Worm (Caenorhabditis elegans) whole organism, L3 larva: ENCODE results near the gene attf-4.

ENCODE experiments used
- aly-2 ChIP-seq: fragments of 150-350 bp; optimal IDR thresholded peaks from 2 replicates; lab custom pipeline; 2014; ENCODE audit warnings: missing biosample characterization, missing genetic modification characterization
- ceh-82 ChIP-seq: fragments of 150-350 bp; optimal IDR thresholded peaks from 2 replicates; lab custom pipeline; 2014; ENCODE audit warnings: missing biosample characterization, missing genetic modification characterization
- fos-1 ChIP-seq: fragments of 150-350 bp; optimal IDR thresholded peaks from 2 replicates; lab custom pipeline; 2014; ENCODE audit warnings: missing biosample characterization, missing genetic modification characterization
- lin-15B ChIP-seq: fragments of 150-350 bp; optimal IDR thresholded peaks from 2 replicates; lab custom pipeline; 2014; ENCODE audit warnings: missing biosample characterization, missing genetic modification characterization
- nhr-12 ChIP-seq: fragments of 150-350 bp; optimal IDR thresholded peaks from 2 replicates; lab custom pipeline; 2014; ENCODE audit warnings: missing biosample characterization, missing genetic modification characterization
- nhr-237 ChIP-seq: fragments of 150-350 bp; optimal IDR thresholded peaks from 2 replicates; lab custom pipeline; 2014; ENCODE audit warnings: missing biosample characterization, missing genetic modification characterization
- nhr-67 ChIP-seq: fragments of 150-350 bp; optimal IDR thresholded peaks from 2 replicates; lab custom pipeline; 2014; ENCODE audit warnings: missing biosample characterization, missing genetic modification characterization
- nhr-77 ChIP-seq: fragments of 150-350 bp; optimal IDR thresholded peaks from 2 replicates; lab custom pipeline; 2014; ENCODE audit warnings: missing biosample characterization, missing genetic modification characterization
- unc-39 ChIP-seq: sonication (generic microtip); optimal IDR thresholded peaks from 4 replicates; lab custom pipeline; 2017; ENCODE audit warnings: missing biosample characterization, missing genetic modification characterization
- unc-62 ChIP-seq: fragments of 150-350 bp; sonication (generic microtip); optimal IDR thresholded peaks from 4 replicates; lab custom pipeline; 2014; ENCODE audit warnings: missing biosample characterization, missing genetic modification reagents, missing genetic modification characterization
- ztf-11 ChIP-seq: fragments of 150-350 bp; optimal IDR thresholded peaks from 2 replicates; lab custom pipeline; 2014; ENCODE audit warnings: missing biosample characterization, missing genetic modification characterization
- ztf-4 ChIP-seq: fragments of 150-350 bp; optimal IDR thresholded peaks from 2 replicates; lab custom pipeline; 2014; ENCODE audit warnings: missing biosample characterization, missing genetic modification characterization

- TF ChIP-seq fos-1 (no peak), ztf-4 (tag; lab: Kevin White, UChicago) (no peak), nhr-237 (no peak), aly-2 (tag; lab: Kevin White, UChicago) (no peak), unc-39 (tag; lab: Kevin White, UChicago) (no peak), ztf-11 (tag; lab: Kevin White, UChicago) (no peak), unc-62 (no peak), lin-15B (no peak), nhr-12 (tag; lab: Kevin White, UChicago) (no peak), nhr-77 (no peak), ceh-82 (tag; lab: Kevin White, UChicago) (no peak), nhr-67 (tag; lab: Kevin White, UChicago) (no peak)
Observed at ce11 chrIII:6134111-6134510, 53.7 kb downstream of the attf-4 start.
